Worm (Caenorhabditis elegans): ENCODE data around the gene C47D12.4.

- TF ChIP-seq fkh-8 (tag; optimal IDR thresholded peaks at IDR 0.05) (no peak), egl-27 (tag; optimal IDR thresholded peaks at IDR 0.05) (no peak), blmp-1 (tag; optimal IDR thresholded peaks at IDR 0.05) (no peak), C34B4.2 (tag; optimal IDR thresholded peaks at IDR 0.05) (no peak), fos-1 (tag; optimal IDR thresholded peaks at IDR 0.05) (no peak), pqm-1 (tag; optimal IDR thresholded peaks at IDR 0.05) (no peak), hlh-4 (tag; optimal IDR thresholded peaks at IDR 0.05) (no peak)
Observed at ce11 chrII:11644535-11644934, 37.0 kb upstream of the C47D12.4 start.

Data from whole organism, L1 larva.